Worm (Caenorhabditis elegans) whole organism, midembryonic: ENCODE data around the gene pix-1.

ENCODE experiments used
- T22C8.4 ChIP-seq: fragments of 200-800 bp; sonication (Bioruptor generic); IDR thresholded peaks from 2 replicates; pipeline ENCODE4 v1.3.6; 2022; ENCODE audit warnings: missing genetic modification characterization, missing compliant biosample characterization
- klf-2 ChIP-seq: fragments of 200-800 bp; sonication (Bioruptor generic); conservative IDR thresholded peaks from 2 replicates; pipeline ENCODE4 v1.3.6; 2022; ENCODE audit warnings: missing genetic modification reagents, missing genetic modification characterization, missing compliant biosample characterization
- ztf-23 ChIP-seq: fragments of 200-800 bp; sonication (Bioruptor generic); IDR thresholded peaks from 2 replicates; pipeline ENCODE4 v1.3.6; 2022; ENCODE audit warnings: missing genetic modification reagents, missing genetic modification characterization, missing compliant biosample characterization

DNA sequence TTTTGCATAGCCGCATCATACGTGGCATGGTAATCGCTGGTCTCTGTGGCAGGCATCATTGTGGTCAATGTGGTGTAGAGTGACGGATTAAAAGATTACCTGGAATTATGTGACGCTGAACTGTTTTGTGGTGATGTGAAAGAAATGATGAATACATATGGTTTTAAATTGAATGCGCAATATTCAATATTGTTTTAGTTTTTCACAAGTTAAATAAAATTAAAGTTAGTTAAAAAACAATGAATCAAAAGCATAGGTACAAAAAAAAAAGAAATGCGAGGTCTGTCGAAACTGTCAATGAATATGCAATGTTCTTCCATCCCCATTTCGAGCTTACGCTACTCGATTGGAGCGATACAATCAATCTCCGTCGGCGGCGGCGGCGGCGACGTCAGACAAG lies 15.2 kb upstream of the pix-1 start, which contains the start of gene K02D3.2:
- TF ChIP-seq T22C8.4 (GFP tag; lab: Robert Waterston, UW), result no peak
- TF ChIP-seq klf-2, result no peak
- no peak for TF ChIP-seq ztf-23 (GFP tag; lab: Robert Waterston, UW)
